Worm (Caenorhabditis elegans) whole organism, midembryonic: Measurements from ENCODE around the gene col-9.

Source experiments
- ref-1 ChIP-seq: fragments of 200-800 bp; sonication (Bioruptor generic); conservative IDR thresholded peaks from 2 replicates; pipeline ENCODE4 v1.3.6; 2022; ENCODE audit warnings: missing genetic modification reagents, missing genetic modification characterization, missing compliant biosample characterization
- tab-1 ChIP-seq: fragments of 200-800 bp; sonication (Bioruptor generic); IDR thresholded peaks from 2 replicates; pipeline ENCODE4 v1.3.6; 2022; ENCODE audit warnings: missing genetic modification characterization, missing compliant biosample characterization

DNA sequence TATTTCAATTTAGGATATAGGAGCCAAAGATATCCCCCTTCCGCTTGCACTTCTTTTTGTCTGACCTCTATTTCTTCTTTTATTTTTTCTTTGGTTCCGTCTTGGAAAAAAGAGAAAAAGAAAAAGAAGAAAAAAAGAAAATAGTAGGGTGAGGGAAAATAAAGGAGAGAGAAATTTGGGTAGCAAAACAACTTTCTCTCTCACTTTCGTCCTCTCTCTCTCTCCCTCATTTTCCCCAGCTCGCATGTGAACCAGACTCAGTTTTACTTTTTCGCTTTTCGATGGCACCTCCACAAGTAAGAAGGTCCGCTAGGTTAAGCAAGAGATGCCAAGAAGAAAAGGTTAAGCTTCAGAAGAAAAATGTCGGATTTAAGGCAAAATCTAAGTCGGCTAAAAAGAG is 47.1 kb upstream of the col-9 start:
- no peak for TF ChIP-seq tab-1 (GFP tag; lab: Robert Waterston, UW)
- no peak for TF ChIP-seq ref-1 (GFP tag; lab: Robert Waterston, UW)
